Worm (Caenorhabditis elegans): ENCODE measurements around the gene dmsr-14.

ce11 chrV:6830755-6831227 lies 13.7 kb upstream of the dmsr-14 start, which contains the start of gene col-142:
- TF ChIP-seq klf-2 (GFP tag; conservative IDR thresholded peaks at IDR 0.05), result no peak
- TF ChIP-seq flt-1 (GFP tag; IDR thresholded peaks at IDR 0.05), result no peak
- no peak for TF ChIP-seq tab-1 (GFP tag; IDR thresholded peaks at IDR 0.05)
- TF ChIP-seq cog-1 (tag; optimal IDR thresholded peaks at IDR 0.05), result no peak
- TF ChIP-seq ztf-29 (GFP tag; IDR thresholded peaks at IDR 0.05), result no peak
- TF ChIP-seq T22C8.4 (GFP tag; IDR thresholded peaks at IDR 0.05), result no peak
- no peak for TF ChIP-seq med-1 (GFP tag; optimal IDR thresholded peaks at IDR 0.05; ENCODE audit: insufficient read depth)
- TF ChIP-seq ztf-23 (GFP tag; IDR thresholded peaks at IDR 0.05), result no peak
- TF ChIP-seq ref-1 (GFP tag; conservative IDR thresholded peaks at IDR 0.05), result no peak
